Worm (Caenorhabditis elegans): ENCODE data around the gene F10E9.4.

DNA sequence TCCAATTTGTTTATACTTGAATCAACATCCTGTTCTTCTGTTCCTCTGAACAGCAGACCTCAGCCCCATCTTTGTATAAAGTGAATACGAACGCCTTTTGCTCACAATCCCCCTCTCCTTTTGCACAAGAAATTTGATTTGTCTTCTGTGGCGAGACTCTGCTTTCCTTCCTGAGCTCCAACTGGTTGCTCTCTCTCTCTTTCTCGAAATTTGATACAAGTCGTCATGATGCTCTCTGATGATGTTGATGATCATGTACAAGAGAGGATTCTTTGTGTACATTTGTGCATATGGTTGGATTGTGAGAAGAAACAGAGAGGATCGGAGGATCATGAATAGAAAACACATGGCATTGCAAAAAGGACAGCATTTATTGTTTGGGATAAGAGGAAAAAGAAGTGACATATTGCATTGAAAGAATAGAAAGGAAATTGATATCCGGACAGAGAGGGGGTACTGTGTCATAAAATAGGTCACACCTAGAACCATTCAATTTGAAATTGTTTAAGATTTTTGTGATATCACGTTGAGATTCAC, 7.4 kb upstream of the F10E9.4 start:
- no peak for TF ChIP-seq dpl-1 (GFP tag; optimal IDR thresholded peaks at IDR 0.05)
- TF ChIP-seq nhr-237 (tag; optimal IDR thresholded peaks at IDR 0.05) = no peak
- no peak for TF ChIP-seq nhr-77 (tag; optimal IDR thresholded peaks at IDR 0.05)
- TF ChIP-seq ama-1 (optimal IDR thresholded peaks at IDR 0.05) = no peak
- no peak for TF ChIP-seq dmd-6 (GFP tag; IDR thresholded peaks at IDR 0.05)
- no peak for TF ChIP-seq aly-2 (tag; optimal IDR thresholded peaks at IDR 0.05)
- no peak for TF ChIP-seq unc-62 (GFP tag; optimal IDR thresholded peaks at IDR 0.05 in 1 of 2)
- TF ChIP-seq unc-62 (tag; optimal IDR thresholded peaks at IDR 0.05) = no peak
- no peak for TF ChIP-seq R02D3.7 (tag; optimal IDR thresholded peaks at IDR 0.05)
- no peak for TF ChIP-seq gei-8 (GFP tag; optimal IDR thresholded peaks at IDR 0.05)

Data from whole organism, L4 larva.